Worm (Caenorhabditis elegans) whole organism, dauer: Measurements from ENCODE around the gene com-1.

ENCODE experiments used
- unc-62 ChIP-seq: sonication (generic microtip); optimal IDR thresholded peaks from 2 replicates; lab custom pipeline; 2017; ENCODE audit warnings: missing biosample characterization, missing genetic modification reagents, missing genetic modification characterization

Gene com-1

DNA sequence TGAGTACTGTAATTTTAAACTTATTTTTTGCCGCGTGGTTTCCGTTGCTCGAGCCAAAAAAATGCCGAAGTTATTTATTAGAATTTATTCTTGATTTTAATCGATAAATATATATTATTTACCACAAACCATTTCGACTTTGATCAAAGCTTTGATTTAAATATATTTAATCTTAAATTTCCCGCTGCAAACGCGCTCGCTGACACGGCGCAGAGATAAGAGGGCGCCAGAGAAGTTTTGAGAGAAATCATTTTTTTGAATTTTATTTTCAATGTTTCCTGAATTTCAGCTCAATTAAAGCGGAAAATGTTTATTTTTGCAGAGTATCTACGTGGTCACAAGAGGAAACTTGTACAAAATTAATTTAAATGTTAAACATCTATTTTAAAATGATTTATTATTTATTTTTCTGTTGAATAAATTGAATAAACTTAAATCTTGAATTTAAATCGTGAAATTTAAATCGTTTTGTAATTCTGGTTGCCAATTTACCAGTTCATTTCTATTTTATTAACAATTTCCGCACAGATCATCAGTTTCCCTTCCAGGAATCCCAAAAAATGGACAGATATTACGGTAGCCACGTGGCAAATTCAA lies at the start of gene com-1:
Gene com-1, plus strand, starts transcription at position 547 of the 597 bp plus-strand sequence.
- no peak for TF ChIP-seq unc-62 (GFP tag; lab: Kevin White, UChicago)

DNA sequence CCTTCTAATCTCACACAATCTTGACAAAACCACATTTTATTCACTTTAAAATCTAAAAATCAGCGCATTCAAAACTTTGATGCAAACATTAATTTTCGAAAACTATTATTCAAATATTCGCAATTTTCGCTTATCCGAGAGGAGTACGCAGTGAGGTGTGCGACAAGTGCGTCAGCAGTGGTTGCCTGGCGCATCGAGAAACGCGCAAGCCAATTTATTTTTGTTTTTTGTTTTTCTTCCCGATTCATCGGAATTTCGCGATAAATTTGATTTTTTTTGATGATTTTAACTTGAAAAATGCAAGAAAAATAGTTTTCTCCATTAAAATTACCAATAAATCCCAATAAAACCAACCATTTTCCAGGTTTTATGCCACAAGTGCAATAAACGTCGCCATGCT lies 47.3 kb upstream of the com-1 start, which contains the start of the genes fbxb-85 and hex-3:
Gene fbxb-85, minus strand, starts transcription at position 106 of the 400 bp plus-strand sequence.
Gene hex-3, plus strand, starts transcription at position 365 of the 400 bp plus-strand sequence.
- TF ChIP-seq unc-62 (GFP tag; lab: Kevin White, UChicago) = no peak

DNA sequence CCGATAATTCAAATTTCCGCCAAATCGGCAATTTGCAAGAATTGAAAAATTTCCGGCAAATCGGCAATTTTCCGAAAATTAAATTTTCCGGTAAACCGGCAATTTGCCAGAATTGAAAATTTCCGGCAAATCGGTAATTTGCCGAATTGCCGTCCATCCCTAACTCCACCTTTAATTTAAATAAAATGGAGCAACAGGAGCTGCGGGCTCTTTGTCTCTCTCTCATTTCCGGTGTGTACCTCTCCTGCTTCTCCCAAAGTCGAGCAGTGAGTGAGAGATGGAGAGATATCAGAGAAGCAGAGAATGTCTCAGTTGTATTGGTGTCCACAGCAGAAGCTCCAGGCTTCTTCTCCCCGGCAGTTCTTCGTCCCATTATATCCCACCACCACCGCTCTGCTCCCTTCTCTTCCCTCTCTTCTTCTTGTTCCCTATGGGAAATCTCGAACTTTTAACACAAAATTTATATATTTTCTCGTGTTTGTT lies 40.7 kb upstream of the com-1 start, which contains the start of gene Y39A1C.1:
Gene Y39A1C.1, plus strand, starts transcription at position 51 of the 483 bp plus-strand sequence.
- TF ChIP-seq unc-62 (GFP tag; lab: Kevin White, UChicago) = no peak

DNA sequence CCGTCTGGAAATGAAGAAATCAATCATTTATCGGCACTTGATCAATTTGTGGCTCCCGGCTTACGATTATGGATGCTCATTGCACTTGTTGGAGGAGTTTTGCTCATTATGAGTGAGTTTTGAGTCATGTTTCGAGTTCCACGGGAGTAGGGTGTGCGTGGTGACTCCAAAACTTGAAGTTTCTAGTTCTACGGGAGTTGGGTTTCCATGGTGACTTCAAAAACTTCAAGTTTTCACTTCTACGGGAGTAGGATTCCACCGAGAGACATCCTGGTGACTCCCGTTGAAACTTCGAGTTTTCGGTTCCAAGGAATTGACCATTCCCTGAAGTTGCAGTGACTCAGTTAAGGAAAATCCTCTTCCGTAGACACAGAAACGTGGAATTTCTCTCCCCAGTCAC lies 39.3 kb upstream of the com-1 start:
- no peak for TF ChIP-seq unc-62 (GFP tag; lab: Kevin White, UChicago)

DNA sequence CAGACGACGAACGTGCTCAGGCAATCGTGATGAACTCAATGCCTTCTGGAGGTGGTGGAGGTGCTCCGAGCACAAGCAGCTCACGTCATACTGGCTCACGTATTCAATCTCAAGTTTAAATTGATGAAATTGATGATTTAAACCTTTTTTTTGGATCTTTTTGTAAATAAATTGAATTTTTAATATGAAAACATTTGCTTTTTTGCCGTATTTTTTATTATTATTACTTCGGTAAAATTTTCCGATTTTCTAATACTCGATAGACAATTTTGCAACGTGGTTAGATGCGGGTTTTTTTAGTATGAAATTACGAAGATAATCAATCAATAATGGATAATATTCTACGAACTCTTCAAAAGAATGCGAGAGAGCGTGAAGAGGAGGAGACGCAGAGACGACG lies 38.2 kb upstream of the com-1 start, which contains the start of gene oxi-1:
Gene oxi-1, plus strand, starts transcription at position 301 of the 400 bp plus-strand sequence.
- TF ChIP-seq unc-62 (GFP tag; lab: Kevin White, UChicago) = no peak

DNA sequence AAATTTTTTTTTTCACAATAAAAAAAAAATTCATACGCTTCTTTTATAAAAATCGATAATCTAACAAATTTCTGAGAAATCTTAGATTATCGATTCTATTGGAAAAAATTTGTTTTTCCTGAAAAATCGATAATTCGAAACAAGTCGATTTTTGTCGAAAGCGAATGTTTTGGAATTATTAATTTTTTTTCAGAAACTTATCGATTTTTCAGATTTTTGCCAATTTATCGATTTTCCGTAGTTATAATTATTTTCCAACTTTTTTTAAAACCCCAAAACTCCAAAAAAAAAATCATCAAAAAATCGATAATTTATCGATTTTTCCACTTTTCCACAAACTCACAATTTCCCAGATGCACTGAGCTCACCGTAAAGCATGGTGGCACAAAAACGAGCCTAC lies 34.8 kb upstream of the com-1 start:
- TF ChIP-seq unc-62 (GFP tag; lab: Kevin White, UChicago) = no peak

DNA sequence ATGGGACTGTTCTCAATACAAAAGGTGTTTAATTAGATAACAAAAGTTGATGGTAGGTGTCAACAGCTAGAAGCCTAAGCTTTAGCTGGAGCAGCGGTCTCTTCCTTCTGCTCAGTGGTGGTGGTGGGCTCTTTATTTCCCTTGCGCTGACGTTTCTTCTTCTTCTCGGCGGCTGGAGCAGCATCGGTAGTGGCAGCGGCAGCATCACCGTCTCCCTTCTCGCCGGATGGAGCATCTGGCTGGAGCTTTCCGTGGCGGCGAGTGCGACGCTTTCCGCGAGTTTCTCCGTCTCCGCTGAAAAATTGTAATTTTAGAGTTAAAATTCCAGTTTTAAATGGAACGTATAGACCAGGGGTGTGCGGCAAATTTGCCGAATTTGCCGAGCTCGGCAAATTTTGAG lies 29.1 kb upstream of the com-1 start:
- no peak for TF ChIP-seq unc-62 (GFP tag; lab: Kevin White, UChicago)

DNA sequence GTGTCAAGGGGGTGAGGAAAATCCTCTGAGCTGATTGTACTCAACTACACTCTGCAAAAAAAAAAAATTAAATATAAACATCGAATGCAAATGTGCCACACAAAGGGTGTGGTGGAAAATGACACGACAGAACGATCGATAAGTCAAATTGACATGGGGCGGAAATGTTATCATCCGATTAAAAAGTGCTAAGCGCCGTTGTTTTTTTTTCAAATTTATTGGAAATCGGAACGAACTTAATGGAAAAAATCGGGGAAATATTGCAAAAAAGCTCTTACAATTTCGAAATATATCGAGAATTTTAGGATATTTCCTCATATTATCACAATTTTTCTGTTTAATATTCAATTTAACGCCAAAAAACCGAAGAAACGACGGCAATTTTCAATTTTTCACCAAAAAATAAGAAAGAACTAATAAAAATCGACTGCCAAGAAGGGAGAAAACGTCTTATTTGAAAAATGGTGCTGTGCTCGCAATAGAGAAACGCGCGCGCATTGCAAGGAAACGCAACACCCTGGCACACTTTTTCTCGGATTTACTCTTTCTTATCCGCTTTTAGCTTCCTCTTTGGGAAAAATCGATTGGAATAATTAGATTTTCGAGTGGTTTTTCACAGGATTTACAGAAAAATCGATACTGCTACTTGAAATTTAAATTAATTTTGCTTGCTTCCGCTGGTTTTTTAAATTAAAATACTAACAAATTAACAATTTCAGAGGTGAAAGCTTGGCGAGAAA lies 27.3 kb upstream of the com-1 start, which contains the start of the genes cey-4 and vps-50:
Gene cey-4, minus strand, starts transcription at position 51 of the 740 bp plus-strand sequence.
Gene vps-50, plus strand, starts transcription at position 541 of the 740 bp plus-strand sequence.
- no peak for TF ChIP-seq unc-62 (GFP tag; lab: Kevin White, UChicago)

DNA sequence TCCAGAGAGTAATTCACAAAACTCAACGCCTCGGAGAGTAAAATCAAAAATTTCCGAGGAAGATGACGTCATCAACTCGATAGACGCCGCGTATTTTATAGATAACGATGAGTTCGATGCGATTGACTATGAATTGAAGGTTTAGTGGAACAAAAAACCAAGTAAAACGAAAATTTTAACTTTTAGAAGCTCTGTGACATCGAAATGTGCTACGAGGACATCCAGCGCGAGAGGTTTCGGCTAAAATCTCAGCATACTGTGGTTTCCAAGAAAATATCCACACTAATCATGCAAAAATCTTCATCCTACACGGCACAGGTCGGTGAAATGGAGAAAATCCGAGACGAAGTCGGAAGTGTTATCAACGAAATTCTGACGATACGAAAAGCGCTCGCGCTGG lies 26.6 kb upstream of the com-1 start:
- no peak for TF ChIP-seq unc-62 (GFP tag; lab: Kevin White, UChicago)

DNA sequence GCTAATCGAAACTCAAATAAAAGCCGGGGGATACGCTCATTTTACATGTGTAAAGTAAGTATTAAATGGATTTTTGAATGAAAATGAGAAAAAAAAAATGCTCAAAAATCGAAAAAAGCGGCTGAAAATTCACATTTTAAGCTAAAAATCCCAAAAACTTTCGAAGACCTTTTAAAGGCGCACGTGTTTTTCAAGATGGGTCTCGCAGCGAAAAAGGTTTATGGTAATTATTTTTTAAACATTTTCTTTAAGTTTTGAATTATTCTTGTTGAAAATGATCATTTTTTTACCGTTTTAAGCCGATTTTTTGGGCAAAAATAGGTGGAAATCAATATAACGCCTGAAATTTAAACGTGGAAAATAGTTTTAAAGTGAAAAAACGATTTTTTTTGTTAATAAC lies 26.0 kb upstream of the com-1 start:
- no peak for TF ChIP-seq unc-62 (GFP tag; lab: Kevin White, UChicago)

DNA sequence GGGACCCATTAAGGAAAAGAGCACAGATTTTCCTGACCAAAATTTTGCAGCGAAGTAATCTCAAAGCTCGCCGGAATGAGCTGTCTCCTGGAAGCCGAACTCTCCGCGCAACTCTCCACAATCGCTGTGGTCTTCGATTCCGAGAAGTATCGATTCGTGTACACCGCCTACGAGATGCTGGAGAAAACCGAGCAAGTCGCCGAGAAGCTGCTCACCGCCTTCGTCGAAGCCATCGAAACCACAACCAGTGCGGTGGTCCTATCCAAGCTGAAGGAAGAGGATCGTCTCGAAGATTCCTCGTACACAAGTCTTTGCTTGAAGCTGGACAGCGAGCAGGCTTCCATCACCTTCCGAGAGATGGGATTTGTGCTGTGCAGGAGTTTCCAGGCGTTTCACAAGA lies 25.3 kb upstream of the com-1 start:
- no peak for TF ChIP-seq unc-62 (GFP tag; lab: Kevin White, UChicago)

DNA sequence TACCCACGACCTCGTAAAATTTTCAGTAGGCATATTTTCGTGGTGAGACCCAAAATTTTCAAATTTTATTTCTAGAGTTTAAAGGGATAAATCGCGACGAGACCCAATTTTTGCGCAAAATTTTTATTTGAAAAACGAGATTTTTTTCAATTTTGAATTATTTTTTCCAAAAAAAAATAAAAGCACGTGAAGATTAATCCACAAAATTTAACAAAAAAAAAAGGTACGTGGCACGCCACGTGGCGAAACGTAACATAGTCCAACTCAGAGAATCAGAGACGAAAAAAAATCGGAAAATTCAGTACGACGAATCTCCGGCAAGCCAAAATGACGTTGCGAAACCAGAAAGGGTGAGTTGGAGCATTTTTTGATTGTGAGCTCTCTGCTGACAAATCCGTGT lies 21.0 kb upstream of the com-1 start, which contains the start of gene C44B9.2:
Gene C44B9.2, plus strand, starts transcription at position 301 of the 400 bp plus-strand sequence.
- TF ChIP-seq unc-62 (GFP tag; lab: Kevin White, UChicago) = no peak

DNA sequence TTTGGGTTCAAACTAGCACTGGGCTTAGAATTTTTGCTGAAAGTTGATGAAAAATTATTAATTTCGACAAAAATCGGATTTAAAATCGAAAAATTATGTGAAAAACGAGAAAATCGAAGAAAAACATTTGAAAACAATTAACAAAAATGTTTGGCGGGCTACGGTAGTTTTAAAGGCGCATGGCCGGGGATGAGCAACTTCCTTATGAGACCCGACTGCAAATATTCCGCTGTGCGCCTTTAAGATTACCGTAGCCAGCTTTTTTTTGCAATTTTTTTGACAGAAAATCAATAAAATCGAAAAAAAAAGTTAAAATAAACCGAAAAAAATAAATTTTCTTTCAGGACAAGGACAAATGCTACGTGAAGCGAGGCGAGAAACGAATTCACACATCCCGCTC lies 18.6 kb upstream of the com-1 start:
- no peak for TF ChIP-seq unc-62 (GFP tag; lab: Kevin White, UChicago)

DNA sequence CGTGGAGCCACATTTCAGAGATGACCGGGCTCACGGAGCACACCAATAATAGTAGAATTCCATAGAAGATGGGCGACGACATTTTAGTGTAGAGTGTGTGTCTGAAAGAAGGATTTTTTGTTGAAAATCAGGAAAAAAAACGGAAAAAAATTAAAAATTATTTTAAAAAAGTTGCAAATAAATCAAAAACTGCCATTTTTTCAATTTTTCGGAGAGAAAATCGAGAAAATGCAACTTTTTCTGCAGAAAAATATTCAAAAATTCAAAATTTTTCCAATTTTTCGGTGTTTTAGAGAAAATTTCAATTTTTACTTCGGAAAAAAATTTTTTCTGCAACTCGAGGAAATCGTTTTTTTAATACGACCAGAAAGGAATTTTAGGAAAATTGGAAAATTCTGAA lies 16.1 kb upstream of the com-1 start, which contains the start of gene C44B9.3:
Gene C44B9.3, minus strand, starts transcription at position 101 of the 400 bp plus-strand sequence.
- no peak for TF ChIP-seq unc-62 (GFP tag; lab: Kevin White, UChicago)

DNA sequence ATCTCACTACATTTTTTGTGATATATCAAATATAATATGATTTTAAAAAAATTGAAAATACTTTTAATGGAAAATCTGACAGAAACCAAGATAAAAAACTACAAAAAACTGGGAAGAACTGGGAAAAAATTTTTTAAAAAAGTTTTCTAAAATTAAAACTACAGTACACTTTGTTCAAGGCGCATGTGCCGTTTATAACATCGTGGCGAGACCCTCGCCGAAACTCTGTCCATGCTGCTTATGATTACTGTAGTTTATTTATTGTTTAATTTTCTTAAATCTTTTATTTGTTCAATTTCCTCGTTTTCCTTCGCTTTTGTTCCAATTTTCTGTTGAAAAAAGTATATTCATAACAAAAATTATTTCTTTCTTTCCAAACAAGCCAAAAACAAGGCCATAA lies 14.7 kb upstream of the com-1 start, which contains the start of gene athp-1:
Gene athp-1, plus strand, starts transcription at position 305 of the 400 bp plus-strand sequence.
- TF ChIP-seq unc-62 (GFP tag; lab: Kevin White, UChicago) = no peak

DNA sequence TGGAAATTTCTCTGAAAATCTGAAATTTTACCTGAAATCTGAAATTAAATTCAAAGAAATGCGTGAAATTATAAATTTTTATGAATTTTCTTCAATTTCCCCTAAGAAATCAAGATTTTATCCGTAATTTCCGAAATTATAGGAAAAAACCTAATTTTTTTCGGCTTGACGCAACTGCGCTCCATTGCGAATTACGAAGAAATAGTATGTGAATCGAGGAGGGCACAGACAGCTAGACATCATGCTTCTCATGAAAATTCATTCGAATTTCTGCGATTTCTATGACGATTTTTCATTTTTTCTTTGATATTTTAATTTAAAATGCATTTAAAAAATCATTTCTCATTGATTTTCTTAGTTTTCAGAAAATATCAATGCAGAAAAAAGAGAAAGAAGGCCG lies 14.2 kb upstream of the com-1 start:
- no peak for TF ChIP-seq unc-62 (GFP tag; lab: Kevin White, UChicago)
